Worm (Caenorhabditis elegans): ENCODE measurements around the gene ZK688.5.

Gene ZK688.5

ce11 chrIII:7865238-7865761 lies 26.1 kb downstream of the ZK688.5 start, which contains the start of gene slc-17.3:
Gene slc-17.3, minus strand, starts transcription at chrIII:7865288.
- TF ChIP-seq dox-1 (GFP tag; IDR thresholded peaks at IDR 0.05) (no peak), nhr-80 (tag; optimal IDR thresholded peaks at IDR 0.05) (peak; percentile 61), ceh-100 (GFP tag; IDR thresholded peaks at IDR 0.05) (no peak), madf-3 (GFP tag; IDR thresholded peaks at IDR 0.05) (no peak), dpl-1 (GFP tag; optimal IDR thresholded peaks at IDR 0.05) (no peak)

- TF ChIP-seq ztf-3 (GFP tag; optimal IDR thresholded peaks at IDR 0.05) = no peak
- TF ChIP-seq ama-1 (optimal IDR thresholded peaks at IDR 0.05) = no peak
- peak in 1 of 2 experiments; percentile 18 for TF ChIP-seq ama-1 (GFP tag; optimal IDR thresholded peaks at IDR 0.05)
- TF ChIP-seq hmg-20 (GFP tag; IDR thresholded peaks at IDR 0.05) = no peak
- TF ChIP-seq mel-28 (tag; optimal IDR thresholded peaks at IDR 0.05; ENCODE audit: borderline replicate concordance) = no peak
Measured at ce11 chrIII:7861535-7862120, 29.8 kb downstream of the ZK688.5 start, which contains the start of gene snr-5. Gene snr-5, plus strand, starts transcription at chrIII:7862070.

- TF ChIP-seq cebp-1 (GFP tag; IDR thresholded peaks at IDR 0.05) (no peak), cebp-1 (tag; optimal IDR thresholded peaks at IDR 0.05) (no peak), nhr-80 (tag; optimal IDR thresholded peaks at IDR 0.05) (peak; percentile 48)
Measured at ce11 chrIII:7860885-7861284, 30.5 kb downstream of the ZK688.5 start, which contains the start of gene cuc-1. Gene cuc-1, minus strand, starts transcription at chrIII:7860985.

ce11 chrIII:7859313-7859712 lies 32.1 kb downstream of the ZK688.5 start, which contains the start of gene tomm-7:
Gene tomm-7, plus strand, starts transcription at chrIII:7859613.
- TF ChIP-seq hmg-1.2 (GFP tag; IDR thresholded peaks at IDR 0.05) (0 out of 2 replicates have a peak, but pooled peaks have one; percentile 14), nhr-90 (tag; optimal IDR thresholded peaks at IDR 0.05) (no peak), pbrm-1 (GFP tag; IDR thresholded peaks at IDR 0.05) (no peak), mxl-1 (tag; optimal IDR thresholded peaks at IDR 0.05) (no peak), ceh-91 (GFP tag; IDR thresholded peaks at IDR 0.05) (no peak)

- TF ChIP-seq attf-3 (GFP tag; conservative IDR thresholded peaks at IDR 0.05) (no peak), ceh-79 (tag; optimal IDR thresholded peaks at IDR 0.05) (no peak), let-607 (tag; optimal IDR thresholded peaks at IDR 0.05) (peak in 1 of 2 experiments; percentile 43), unc-130 (GFP tag; optimal IDR thresholded peaks at IDR 0.05) (peak; percentile 16), ceh-27 (GFP tag; optimal IDR thresholded peaks at IDR 0.05) (peak; percentile 31), hmg-20 (GFP tag; IDR thresholded peaks at IDR 0.05) (no peak), xnd-1 (tag; optimal IDR thresholded peaks at IDR 0.05) (no peak), aptf-2 (GFP tag; conservative IDR thresholded peaks at IDR 0.05) (no peak), ZK185.1 (tag; optimal IDR thresholded peaks at IDR 0.05; ENCODE audit: poor library complexity, severe bottlenecking) (peak; percentile 69), T26A5.8 (tag; optimal IDR thresholded peaks at IDR 0.05) (no peak), hmg-1.2 (GFP tag; IDR thresholded peaks at IDR 0.05) (peak; percentile 9; the same call in 1 of the 2 replicates), hlh-26 (GFP tag; conservative IDR thresholded peaks at IDR 0.05) (no peak), nhr-80 (tag; optimal IDR thresholded peaks at IDR 0.05) (peak; percentile 5)
Measured at ce11 chrIII:7858407-7859029, 32.9 kb downstream of the ZK688.5 start, which contains the start of the genes coq-5 and ufm-1. Gene coq-5, minus strand, starts transcription at chrIII:7858457. Gene ufm-1, plus strand, starts transcription at chrIII:7858979.

- no peak for TF ChIP-seq attf-6 (GFP tag; IDR thresholded peaks at IDR 0.05)
- TF ChIP-seq him-1 (tag; optimal IDR thresholded peaks at IDR 0.05) = no peak
- TF ChIP-seq T07F8.4 (tag; optimal IDR thresholded peaks at IDR 0.05) = no peak
- no peak for TF ChIP-seq atf-7 (tag; optimal IDR thresholded peaks at IDR 0.05)
- no peak for TF ChIP-seq nhr-120 (GFP tag; IDR thresholded peaks at IDR 0.05)
- TF ChIP-seq hrde-1 (tag; optimal IDR thresholded peaks at IDR 0.05; ENCODE audit: borderline replicate concordance) = no peak
- no peak for TF ChIP-seq Y95B8A.8 (GFP tag; IDR thresholded peaks at IDR 0.05)
- TF ChIP-seq F10E7.11 (tag; optimal IDR thresholded peaks at IDR 0.05) = no peak
- no peak for TF ChIP-seq K12H6.12 (tag; optimal IDR thresholded peaks at IDR 0.05)
- no peak for TF ChIP-seq Y67H2A.10 (GFP tag; conservative IDR thresholded peaks at IDR 0.05)
- no peak for TF ChIP-seq C06A6.2 (GFP tag; conservative IDR thresholded peaks at IDR 0.05)
- no peak for TF ChIP-seq nfyb-1 (GFP tag; IDR thresholded peaks at IDR 0.05)
Measured at ce11 chrIII:7857142-7857541, 34.3 kb downstream of the ZK688.5 start, which contains the start of gene tag-307. Gene tag-307, minus strand, starts transcription at chrIII:7857242.

All from whole organism, young adult.